Worm (Caenorhabditis elegans): Measurements from ENCODE around the gene T25F10.4.

T25F10.4 gene

ce11 chrV:6783044-6783625 lies 20.9 kb upstream of the T25F10.4 start (continued):
- no peak for TF ChIP-seq ztf-3 (GFP tag; optimal IDR thresholded peaks at IDR 0.05)
- no peak for TF ChIP-seq ets-4 (GFP tag; optimal IDR thresholded peaks at IDR 0.05)
- no peak for TF ChIP-seq nfyb-1 (GFP tag; IDR thresholded peaks at IDR 0.05)
- peak; percentile 38 for TF ChIP-seq attf-5 (GFP tag; optimal IDR thresholded peaks at IDR 0.05)
- no peak for TF ChIP-seq rec-8 (tag; optimal IDR thresholded peaks at IDR 0.05)
- TF ChIP-seq rpc-1 (optimal IDR thresholded peaks at IDR 0.05), result no peak
- no peak for TF ChIP-seq rpc-1 (tag; optimal IDR thresholded peaks at IDR 0.05)
- TF ChIP-seq nhr-80 (tag; optimal IDR thresholded peaks at IDR 0.05), result no peak
- no peak for TF ChIP-seq nhr-120 (GFP tag; IDR thresholded peaks at IDR 0.05)
- no peak for TF ChIP-seq let-607 (tag; optimal IDR thresholded peaks at IDR 0.05)
- no peak for TF ChIP-seq T07F8.4 (tag; optimal IDR thresholded peaks at IDR 0.05)
- no peak for TF ChIP-seq egl-18 (GFP tag; IDR thresholded peaks at IDR 0.05)
- TF ChIP-seq tlf-1 (GFP tag; optimal IDR thresholded peaks at IDR 0.05), result peak; percentile 75
- no peak for TF ChIP-seq let-526 (GFP tag; IDR thresholded peaks at IDR 0.05)
- no peak for TF ChIP-seq F23B12.7 (tag; optimal IDR thresholded peaks at IDR 0.05; ENCODE audit: insufficient read depth)
- no peak for TF ChIP-seq lin-40 (tag; optimal IDR thresholded peaks at IDR 0.05)
- no peak for TF ChIP-seq F22D6.2 (tag; optimal IDR thresholded peaks at IDR 0.05)
- no peak for TF ChIP-seq nfya-1 (tag; optimal IDR thresholded peaks at IDR 0.05; ENCODE audit: borderline replicate concordance, insufficient read depth)
- TF ChIP-seq F10E7.11 (tag; optimal IDR thresholded peaks at IDR 0.05), result no peak
- TF ChIP-seq snpc-4 (GFP tag; optimal IDR thresholded peaks at IDR 0.05), result peak; percentile 60
- TF ChIP-seq snpc-4 (tag; optimal IDR thresholded peaks at IDR 0.05), result peak in 1 of 4 experiments; percentile 44
- TF ChIP-seq mel-28 (tag; optimal IDR thresholded peaks at IDR 0.05; ENCODE audit: borderline replicate concordance), result no peak
- peak; percentile 93 for TF ChIP-seq B0336.3 (GFP tag; IDR thresholded peaks at IDR 0.05)
- no peak for TF ChIP-seq B0261.1 (tag; optimal IDR thresholded peaks at IDR 0.05)
- no peak for TF ChIP-seq somi-1 (GFP tag; optimal IDR thresholded peaks at IDR 0.05)
- peak; percentile 66 for TF ChIP-seq F49E8.2 (tag; optimal IDR thresholded peaks at IDR 0.05; ENCODE audit: insufficient read depth)
- TF ChIP-seq ztf-25 (GFP tag; IDR thresholded peaks at IDR 0.05), result no peak
- TF ChIP-seq ztf-28 (GFP tag; IDR thresholded peaks at IDR 0.05), result no peak
- TF ChIP-seq efl-1 (GFP tag; optimal IDR thresholded peaks at IDR 0.05), result no peak
- no peak for TF ChIP-seq him-1 (tag; optimal IDR thresholded peaks at IDR 0.05)
- TF ChIP-seq K12H6.12 (tag; optimal IDR thresholded peaks at IDR 0.05), result no peak
- TF ChIP-seq nhr-27 (tag; optimal IDR thresholded peaks at IDR 0.05), result no peak
- no peak for TF ChIP-seq Y67H2A.10 (GFP tag; conservative IDR thresholded peaks at IDR 0.05)
- no peak for TF ChIP-seq B0035.1 (tag; optimal IDR thresholded peaks at IDR 0.05)
- TF ChIP-seq akir-1 (GFP tag; optimal IDR thresholded peaks at IDR 0.05), result no peak
- TF ChIP-seq F57A8.1 (GFP tag; optimal IDR thresholded peaks at IDR 0.05), result no peak
- TF ChIP-seq ceh-79 (tag; optimal IDR thresholded peaks at IDR 0.05), result no peak
- TF ChIP-seq bed-1 (GFP tag; IDR thresholded peaks at IDR 0.05), result no peak
- TF ChIP-seq ceh-40 (GFP tag; IDR thresholded peaks at IDR 0.05), result no peak; the same call in 1 of the 2 replicates
- no peak for TF ChIP-seq K11D2.4 (GFP tag; IDR thresholded peaks at IDR 0.05)
- no peak for TF ChIP-seq zfh-2 (GFP tag; conservative IDR thresholded peaks at IDR 0.05)
- no peak for TF ChIP-seq F39B2.1 (GFP tag; IDR thresholded peaks at IDR 0.05)
- TF ChIP-seq F55B11.4 (tag; optimal IDR thresholded peaks at IDR 0.05; ENCODE audit: borderline replicate concordance, insufficient read depth), result no peak
- no peak for TF ChIP-seq lag-1 (GFP tag; IDR thresholded peaks at IDR 0.05)
- TF ChIP-seq ceh-100 (GFP tag; IDR thresholded peaks at IDR 0.05), result 0 out of 2 replicates have a peak, but pooled peaks have one; percentile 28
- TF ChIP-seq sptf-2 (GFP tag; optimal IDR thresholded peaks at IDR 0.05), result no peak
- no peak for TF ChIP-seq ceh-58 (GFP tag; IDR thresholded peaks at IDR 0.05)
- TF ChIP-seq Y53G8AR.9 (GFP tag; conservative IDR thresholded peaks at IDR 0.05), result peak; percentile 51; the same call in 1 of the 2 replicates
